Fruit fly (Drosophila melanogaster) S2 (cell line): ENCODE measurements around the gene CG6015.

Experiments
- CG8478 ChIP-seq: fragments of >200 bp; optimal IDR thresholded peaks from 2 replicates; lab custom pipeline; 2018
- CTCF ChIP-seq, 2 experiments: fragments of >200 bp; optimal IDR thresholded peaks; 2 replicates each; lab custom pipeline; 2018

DNA sequence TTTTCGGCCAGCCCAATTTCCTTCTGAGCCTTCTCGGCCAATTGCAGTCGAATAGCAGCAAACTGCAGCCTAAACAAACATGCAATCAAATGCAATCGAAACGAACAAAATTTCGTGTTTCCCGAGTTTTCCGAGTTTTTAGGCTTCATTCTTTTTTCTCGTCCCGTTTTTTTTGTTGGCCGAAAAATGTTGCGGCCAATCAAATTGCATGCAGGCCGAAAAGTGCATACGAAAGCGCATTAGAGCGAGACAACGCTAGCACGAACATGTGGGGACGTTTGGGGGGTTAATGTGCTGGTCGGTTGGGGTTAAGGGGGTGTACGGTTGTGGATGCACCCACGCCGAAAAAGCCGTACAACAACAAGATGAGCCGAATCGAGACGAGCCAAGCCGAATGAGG, 44.3 kb downstream of the CG6015 start:
- TF ChIP-seq CTCF (optimal IDR thresholded peaks at IDR 0.05; lab: Kevin White, UChicago) (no peak), CG8478 (lab: Kevin White, UChicago) (no peak)
